Fruit fly (Drosophila melanogaster) whole organism, adult: ENCODE measurements around the gene CG12290.

ENCODE experiments used
- CG11617 ChIP-seq: fragments of 200-800 bp; sonication (Bioruptor generic); optimal IDR thresholded peaks from 2 replicates; lab custom pipeline; 2017; ENCODE audit warnings: mild to moderate bottlenecking, missing biosample characterization, missing genetic modification reagents, missing genetic modification characterization
- CG12768 ChIP-seq: fragments of 200-800 bp; sonication (Bioruptor generic); optimal IDR thresholded peaks from 2 replicates; lab custom pipeline; 2017; ENCODE audit warnings: missing biosample characterization, missing genetic modification characterization, mild to moderate bottlenecking, moderate library complexity, missing genetic modification reagents
- CG14711 ChIP-seq: fragments of 200-800 bp; sonication (Bioruptor generic); optimal IDR thresholded peaks from 2 replicates; lab custom pipeline; 2018; ENCODE audit warnings: missing biosample characterization, mild to moderate bottlenecking, missing genetic modification characterization, moderate library complexity
- CG1620 ChIP-seq: fragments of 200-800 bp; sonication (Bioruptor generic); optimal IDR thresholded peaks from 2 replicates; lab custom pipeline; 2016; ENCODE audit warnings: missing biosample characterization, missing genetic modification characterization
- CG33017 ChIP-seq: fragments of 200-800 bp; sonication (Bioruptor generic); optimal IDR thresholded peaks from 2 replicates; lab custom pipeline; 2018; ENCODE audit warnings: missing biosample characterization, mild to moderate bottlenecking, missing genetic modification characterization, moderate library complexity
- CG5204 ChIP-seq: fragments of 200-800 bp; sonication (Bioruptor generic); optimal IDR thresholded peaks from 2 replicates; lab custom pipeline; 2016; ENCODE audit warnings: missing biosample characterization, missing genetic modification characterization
- CG7045 ChIP-seq: fragments of 200-800 bp; sonication (Bioruptor generic); optimal IDR thresholded peaks from 2 replicates; lab custom pipeline; 2017; ENCODE audit warnings: missing biosample characterization, mild to moderate bottlenecking, missing genetic modification characterization
- CG7101 ChIP-seq: fragments of 200-800 bp; sonication (Bioruptor generic); optimal IDR thresholded peaks from 2 replicates; lab custom pipeline; 2018; ENCODE audit warnings: missing biosample characterization, mild to moderate bottlenecking, missing genetic modification characterization, moderate library complexity
- Clk ChIP-seq: fragments of 200-800 bp; sonication (Bioruptor generic); optimal IDR thresholded peaks from 2 replicates; lab custom pipeline; 2017; ENCODE audit warnings: missing biosample characterization, missing genetic modification characterization
- Crg-1 ChIP-seq: fragments of 200-800 bp; sonication (Bioruptor generic); optimal IDR thresholded peaks from 2 replicates; lab custom pipeline; 2016; ENCODE audit warnings: missing biosample characterization, missing genetic modification characterization
- Hr96 ChIP-seq: fragments of 200-800 bp; sonication (Bioruptor generic); optimal IDR thresholded peaks from 2 replicates; lab custom pipeline; 2016; ENCODE audit warnings: missing biosample characterization, missing genetic modification characterization
- Mnt ChIP-seq: fragments of 200-800 bp; sonication (Bioruptor generic); optimal IDR thresholded peaks from 2 replicates; lab custom pipeline; 2016; ENCODE audit warnings: missing biosample characterization, mild to moderate bottlenecking, missing genetic modification characterization
- bab1 ChIP-seq: fragments of 200-800 bp; sonication (Bioruptor generic); optimal IDR thresholded peaks from 3 replicates; lab custom pipeline; 2019; ENCODE audit warnings: missing biosample characterization, mild to moderate bottlenecking, missing genetic modification characterization, moderate library complexity
- cic ChIP-seq: fragments of 200-800 bp; sonication (Bioruptor generic); optimal IDR thresholded peaks from 2 replicates; lab custom pipeline; 2017; ENCODE audit warnings: missing biosample characterization, mild to moderate bottlenecking, missing genetic modification characterization, moderate library complexity
- cnc ChIP-seq, 2 experiments: fragments of >200 bp; optimal IDR thresholded peaks; 2 replicates each; lab custom pipeline; 2017
- kay ChIP-seq: fragments of 200-800 bp; sonication (Bioruptor generic); peaks from one replicate; lab custom pipeline; 2016; ENCODE audit warnings: missing biosample characterization, missing genetic modification characterization, borderline replicate concordance
- ovo ChIP-seq: fragments of 200-800 bp; sonication (Bioruptor generic); optimal IDR thresholded peaks from 2 replicates; lab custom pipeline; 2016; ENCODE audit warnings: missing biosample characterization, missing genetic modification characterization
- pad ChIP-seq: fragments of 200-800 bp; sonication (Bioruptor generic); optimal IDR thresholded peaks from 3 replicates; lab custom pipeline; 2017; ENCODE audit warnings: missing biosample characterization, missing genetic modification characterization, mild to moderate bottlenecking, moderate library complexity, missing genetic modification reagents
- tj ChIP-seq: fragments of 200-800 bp; sonication (Bioruptor generic); optimal IDR thresholded peaks from 3 replicates; lab custom pipeline; 2017; ENCODE audit warnings: missing biosample characterization, mild to moderate bottlenecking, missing genetic modification characterization, moderate library complexity
- toe ChIP-seq: fragments of 200-800 bp; sonication (Bioruptor generic); optimal IDR thresholded peaks from 2 replicates; lab custom pipeline; 2016; ENCODE audit warnings: missing biosample characterization, missing genetic modification characterization

The CG12290 gene

dm6 chr3R:26194933-26195452 is 35.1 kb upstream of the CG12290 start:
- TF ChIP-seq CG14711 (no peak), Clk (GFP tag; lab: Kevin White, UChicago) (no peak), pad (GFP tag; lab: Kevin White, UChicago) (no peak), bab1 (GFP tag; lab: Kevin White, UChicago) (no peak), CG33017 (tag; lab: Kevin White, UChicago) (no peak), toe (no peak), kay (GFP tag; lab: Kevin White, UChicago) (no peak), Mnt (GFP tag; lab: Kevin White, UChicago) (no peak), CG1620 (GFP tag; lab: Kevin White, UChicago) (no peak)

dm6 chr3R:26212935-26213334 is 17.1 kb upstream of the CG12290 start:
- TF ChIP-seq toe, result no peak
- TF ChIP-seq cic (GFP tag; lab: Kevin White, UChicago), result no peak
- TF ChIP-seq cnc (optimal IDR thresholded peaks at IDR 0.05; lab: Kevin White, UChicago), result no peak
- no peak for TF ChIP-seq CG12768 (GFP tag; lab: Kevin White, UChicago)

DNA sequence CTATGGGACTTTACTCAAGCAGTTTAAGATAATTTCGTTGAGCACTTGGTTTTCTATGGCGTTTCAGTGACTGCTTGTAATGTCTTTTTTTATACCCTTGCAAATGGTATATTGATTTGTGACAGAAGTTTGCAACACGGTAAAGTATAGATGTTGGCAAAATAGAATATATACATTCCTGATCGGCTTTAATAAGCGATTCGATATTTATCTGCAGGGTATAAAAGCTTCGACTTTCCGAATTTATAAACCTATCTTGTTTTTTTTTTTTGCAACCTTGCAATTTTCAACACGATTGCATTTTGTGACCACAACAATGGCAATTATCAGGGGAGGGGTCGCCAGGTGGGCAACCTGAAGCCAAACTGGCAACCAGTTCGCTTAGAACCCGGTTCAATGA is 15.7 kb upstream of the CG12290 start:
- no peak for TF ChIP-seq cnc (optimal IDR thresholded peaks at IDR 0.05; lab: Kevin White, UChicago)
- peak; percentile 11 for TF ChIP-seq Hr96 (GFP tag; lab: Kevin White, UChicago)
- TF ChIP-seq tj (GFP tag; lab: Kevin White, UChicago), result peak; percentile 78
- peak; percentile 7 for TF ChIP-seq CG7101 (tag; lab: Kevin White, UChicago)
- peak; percentile 14 for TF ChIP-seq kay (GFP tag; lab: Kevin White, UChicago)
- no peak for TF ChIP-seq CG7045 (GFP tag; lab: Kevin White, UChicago)
- TF ChIP-seq pad (GFP tag; lab: Kevin White, UChicago), result no peak
- TF ChIP-seq toe, result no peak
- no peak for TF ChIP-seq bab1 (GFP tag; lab: Kevin White, UChicago)
- TF ChIP-seq Mnt (GFP tag; lab: Kevin White, UChicago), result no peak
- TF ChIP-seq CG1620 (GFP tag; lab: Kevin White, UChicago), result no peak
- TF ChIP-seq ovo (GFP tag; lab: Kevin White, UChicago), result no peak
- TF ChIP-seq CG14711, result peak; percentile 12
- no peak for TF ChIP-seq CG5204 (GFP tag; lab: Kevin White, UChicago)
- TF ChIP-seq CG11617, result no peak
- no peak for TF ChIP-seq CG33017 (tag; lab: Kevin White, UChicago)

- TF ChIP-seq cic (GFP tag; lab: Kevin White, UChicago) (peak; percentile 32), CG11617 (no peak), CG7045 (GFP tag; lab: Kevin White, UChicago) (no peak), cnc (optimal IDR thresholded peaks at IDR 0.05; lab: Kevin White, UChicago) (peak in 1 of 2 experiments; percentile 13), Hr96 (GFP tag; lab: Kevin White, UChicago) (no peak)
These were observed 7.9 kb upstream of the CG12290 start for dm6 chr3R:26222123-26222651.

DNA sequence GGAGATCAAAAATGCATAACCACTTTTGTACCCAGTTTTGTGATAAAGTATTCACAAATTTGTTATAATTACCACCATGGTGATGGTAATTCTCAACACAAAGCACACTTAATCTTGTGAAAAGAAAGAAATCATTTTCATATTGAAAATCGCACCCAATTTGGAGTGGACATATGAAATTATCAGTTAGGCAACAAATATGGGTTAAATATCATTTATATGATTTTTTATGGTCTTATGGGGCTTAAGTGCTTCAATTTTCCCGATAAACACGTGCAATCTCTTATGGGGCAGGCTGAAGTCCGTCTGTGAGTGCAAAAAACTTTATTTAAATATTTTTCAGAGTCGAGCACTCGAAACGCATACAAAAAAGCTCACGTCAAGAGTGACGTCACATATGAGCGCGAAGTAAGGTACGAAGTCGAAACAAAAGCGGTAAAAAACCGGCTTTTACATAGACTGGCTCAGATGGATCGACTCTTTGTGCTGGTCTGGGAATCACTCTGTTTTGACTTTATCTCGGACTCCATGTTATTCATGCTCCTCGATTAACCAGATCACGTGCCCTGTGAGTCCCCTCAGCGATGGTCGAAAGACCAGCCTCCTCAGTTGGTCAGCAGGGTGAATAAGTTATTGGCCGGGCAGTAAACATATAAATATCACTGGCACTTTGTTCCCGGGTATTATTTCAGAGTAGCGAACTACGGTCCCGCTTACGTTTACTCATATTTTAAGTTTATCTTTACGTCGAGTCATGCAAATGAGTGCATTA is 3.4 kb upstream of the CG12290 start:
- no peak for TF ChIP-seq pad (GFP tag; lab: Kevin White, UChicago)
- TF ChIP-seq tj (GFP tag; lab: Kevin White, UChicago), result peak; percentile 19
- no peak for TF ChIP-seq cnc (optimal IDR thresholded peaks at IDR 0.05; lab: Kevin White, UChicago)

DNA sequence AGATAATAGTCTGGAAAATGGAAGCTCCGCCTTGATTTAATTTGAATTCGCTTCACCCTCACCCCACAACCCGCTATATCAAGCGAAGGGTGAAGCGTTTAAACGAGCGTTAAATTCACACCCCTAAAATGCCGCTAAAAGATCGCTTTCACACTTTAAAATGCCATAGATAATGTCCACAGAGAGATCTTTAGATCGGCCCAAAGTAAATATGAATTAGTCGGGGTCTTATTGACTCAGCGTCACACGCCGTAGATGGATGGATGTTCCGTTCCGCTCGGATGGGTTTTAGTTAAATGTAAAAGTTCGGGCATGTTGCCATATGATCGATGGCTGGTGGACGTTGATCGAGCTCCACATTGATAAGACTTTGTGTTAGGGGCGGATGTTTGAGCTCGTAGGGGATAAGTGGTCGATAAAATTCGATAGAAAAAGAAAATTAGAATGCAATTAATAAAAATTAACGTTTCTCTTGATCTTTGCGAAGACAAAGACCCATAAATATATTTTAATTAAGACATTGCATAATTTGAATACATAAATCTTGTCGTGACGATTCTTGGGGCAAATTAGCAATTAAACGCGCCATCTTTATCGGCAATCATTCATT is 1.9 kb upstream of the CG12290 start:
- TF ChIP-seq CG7045 (GFP tag; lab: Kevin White, UChicago) (peak; percentile 81), Mnt (GFP tag; lab: Kevin White, UChicago) (peak; percentile 53), CG5204 (GFP tag; lab: Kevin White, UChicago) (no peak), CG33017 (tag; lab: Kevin White, UChicago) (peak; percentile 49), cnc (optimal IDR thresholded peaks at IDR 0.05; lab: Kevin White, UChicago) (no peak), CG7101 (tag; lab: Kevin White, UChicago) (peak; percentile 78), CG12768 (GFP tag; lab: Kevin White, UChicago) (peak; percentile 71), cic (GFP tag; lab: Kevin White, UChicago) (peak; percentile 66), kay (GFP tag; lab: Kevin White, UChicago) (no peak), pad (GFP tag; lab: Kevin White, UChicago) (peak; percentile 41), Crg-1 (GFP tag; lab: Kevin White, UChicago) (peak; percentile 93), toe (peak; percentile 57), CG14711 (peak; percentile 47), ovo (GFP tag; lab: Kevin White, UChicago) (peak; percentile 85), tj (GFP tag; lab: Kevin White, UChicago) (no peak), CG11617 (peak; percentile 41), Clk (GFP tag; lab: Kevin White, UChicago) (peak; percentile 53), CG1620 (GFP tag; lab: Kevin White, UChicago) (peak; percentile 86), bab1 (GFP tag; lab: Kevin White, UChicago) (no peak), Hr96 (GFP tag; lab: Kevin White, UChicago) (peak; percentile 38)
